Worm (Caenorhabditis elegans) whole organism, L3 larva: ENCODE results near the gene Y19D2B.1.

Experiments
- ama-1 ChIP-seq: fragments of 150-350 bp; optimal IDR thresholded peaks from 2 replicates; lab custom pipeline; 2018
- elt-3 ChIP-seq, 3 experiments: fragments of 150-350 bp in 1 of 3; sonication (generic microtip) in 2 of 3; optimal IDR thresholded peaks; 2 replicates in 2 of 3; 4 replicates in 1 of 3; lab custom pipeline; 2014 to 2017; ENCODE audit warnings: missing biosample characterization in 3 of 3, missing genetic modification characterization in 3 of 3
- fkh-10 ChIP-seq: sonication (generic microtip); optimal IDR thresholded peaks from 2 replicates; lab custom pipeline; 2017; ENCODE audit warnings: missing biosample characterization, missing genetic modification reagents, missing genetic modification characterization
- nhr-11 ChIP-seq: fragments of 150-350 bp; optimal IDR thresholded peaks from 2 replicates; lab custom pipeline; 2014; ENCODE audit warnings: missing biosample characterization, missing genetic modification characterization
- nhr-12 ChIP-seq: fragments of 150-350 bp; optimal IDR thresholded peaks from 2 replicates; lab custom pipeline; 2014; ENCODE audit warnings: missing biosample characterization, missing genetic modification characterization
- pha-4 ChIP-seq: fragments of 150-350 bp; optimal IDR thresholded peaks from 2 replicates; lab custom pipeline; 2014; ENCODE audit warnings: missing biosample characterization, missing genetic modification reagents, missing genetic modification characterization
- snpc-4 ChIP-seq: fragments of 150-350 bp; optimal IDR thresholded peaks from 2 replicates; lab custom pipeline; 2014; ENCODE audit warnings: missing biosample characterization, missing genetic modification characterization
- tbx-2 ChIP-seq: sonication (generic microtip); optimal IDR thresholded peaks from 2 replicates; lab custom pipeline; 2016; ENCODE audit warnings: mild to moderate bottlenecking, missing genetic modification characterization, missing compliant biosample characterization
- ztf-11 ChIP-seq: fragments of 150-350 bp; optimal IDR thresholded peaks from 2 replicates; lab custom pipeline; 2014; ENCODE audit warnings: missing biosample characterization, missing genetic modification characterization

ce11 chrII:10915732-10916131 is 7.0 kb downstream of the Y19D2B.1 start, which contains the start of gene F44F4.9:
- TF ChIP-seq nhr-11 (tag; lab: Kevin White, UChicago) (no peak), snpc-4 (tag; lab: Kevin White, UChicago) (no peak), ztf-11 (tag; lab: Kevin White, UChicago) (no peak), pha-4 (no peak), tbx-2 (tag; lab: Kevin White, UChicago) (no peak), nhr-12 (tag; lab: Kevin White, UChicago) (no peak), elt-3 (tag; optimal IDR thresholded peaks at IDR 0.05; lab: Kevin White, UChicago) (no peak), fkh-10 (GFP tag; lab: Kevin White, UChicago) (no peak), ama-1 (lab: Kevin White, UChicago) (no peak)
